Worm (Caenorhabditis elegans): ENCODE results near the gene znf-207.

znf-207 gene

ce11 chrIV:11304970-11305369 lies 5.8 kb upstream of the znf-207 start:
- no peak for TF ChIP-seq fos-1 (tag; optimal IDR thresholded peaks at IDR 0.05)
- no peak for TF ChIP-seq lin-39 (tag; optimal IDR thresholded peaks at IDR 0.05)

- TF ChIP-seq unc-39 (tag; optimal IDR thresholded peaks at IDR 0.05) = no peak
- no peak for TF ChIP-seq nhr-11 (tag; optimal IDR thresholded peaks at IDR 0.05)
- TF ChIP-seq R02D3.7 (tag; optimal IDR thresholded peaks at IDR 0.05) = no peak
- no peak for TF ChIP-seq F10B5.3 (tag; optimal IDR thresholded peaks at IDR 0.05)
- peak; percentile 35 for TF ChIP-seq pqm-1 (tag; optimal IDR thresholded peaks at IDR 0.05)
- TF ChIP-seq mxl-3 (GFP tag; optimal IDR thresholded peaks at IDR 0.05) = peak; percentile 29
- peak; percentile 58 for TF ChIP-seq dve-1 (tag; optimal IDR thresholded peaks at IDR 0.05; ENCODE audit: insufficient read depth)
- TF ChIP-seq hlh-30 (tag; optimal IDR thresholded peaks at IDR 0.05; ENCODE audit: insufficient read depth) = peak; percentile 14
- no peak for TF ChIP-seq madf-9 (GFP tag; conservative IDR thresholded peaks at IDR 0.05)
- TF ChIP-seq nhr-28 (tag; optimal IDR thresholded peaks at IDR 0.05) = peak; percentile 43
- no peak for TF ChIP-seq zfp-3 (GFP tag; conservative IDR thresholded peaks at IDR 0.05)
- TF ChIP-seq set-16 (GFP tag; IDR thresholded peaks at IDR 0.05) = no peak
- TF ChIP-seq dmd-8 (GFP tag; IDR thresholded peaks at IDR 0.05) = no peak
- TF ChIP-seq nhr-76 (tag; optimal IDR thresholded peaks at IDR 0.05) = no peak
- TF ChIP-seq pha-4 (GFP tag; IDR thresholded peaks at IDR 0.05) = no peak
- TF ChIP-seq pha-4 (tag; optimal IDR thresholded peaks at IDR 0.05) = no peak
- no peak for TF ChIP-seq nhr-6 (tag; optimal IDR thresholded peaks at IDR 0.05)
- TF ChIP-seq nhr-77 (tag; optimal IDR thresholded peaks at IDR 0.05) = peak; percentile 45
- no peak for TF ChIP-seq ceh-32 (tag; optimal IDR thresholded peaks at IDR 0.05; ENCODE audit: poor library complexity)
- TF ChIP-seq lir-3 (tag; optimal IDR thresholded peaks at IDR 0.05) = no peak
- TF ChIP-seq nhr-10 (tag; optimal IDR thresholded peaks at IDR 0.05) = no peak
- 0 out of 2 replicates have a peak, but pooled peaks have one; percentile 25 for TF ChIP-seq dmd-6 (GFP tag; IDR thresholded peaks at IDR 0.05)
- peak; percentile 10 for TF ChIP-seq hlh-11 (tag; optimal IDR thresholded peaks at IDR 0.05)
- TF ChIP-seq php-3 (GFP tag; IDR thresholded peaks at IDR 0.05) = peak; percentile 95
- no peak for TF ChIP-seq spr-3 (GFP tag; optimal IDR thresholded peaks at IDR 0.05)
- TF ChIP-seq daf-16 (GFP tag; optimal IDR thresholded peaks at IDR 0.05) = no peak
- peak; percentile 39 for TF ChIP-seq daf-16 (tag; optimal IDR thresholded peaks at IDR 0.05)
- no peak for TF ChIP-seq nhr-48 (tag; optimal IDR thresholded peaks at IDR 0.05)
- no peak for TF ChIP-seq ZK337.2 (GFP tag; IDR thresholded peaks at IDR 0.05)
- no peak for TF ChIP-seq aha-1 (tag)
- no peak for TF ChIP-seq mdl-1 (tag; optimal IDR thresholded peaks at IDR 0.05)
Observed at ce11 chrIV:11306548-11306947, 4.2 kb upstream of the znf-207 start, which contains the start of gene B0035.13. Gene B0035.13, minus strand, starts transcription at chrIV:11306720.

- peak in 1 of 2 experiments; percentile 4 for TF ChIP-seq unc-62 (GFP tag; optimal IDR thresholded peaks at IDR 0.05 in 1 of 2)
- no peak for TF ChIP-seq unc-62 (tag; optimal IDR thresholded peaks at IDR 0.05)
- peak; percentile 72 for TF ChIP-seq nhr-6 (tag; optimal IDR thresholded peaks at IDR 0.05)
- peak in 1 of 2 experiments; percentile 51 for TF ChIP-seq lsy-2 (tag; optimal IDR thresholded peaks at IDR 0.05)
- peak; percentile 10 for TF ChIP-seq F10B5.3 (tag; optimal IDR thresholded peaks at IDR 0.05)
- TF ChIP-seq tra-1 (GFP tag; IDR thresholded peaks at IDR 0.05) = no peak
- peak; percentile 16 for TF ChIP-seq aha-1 (tag)
- no peak for TF ChIP-seq hif-1 (tag; optimal IDR thresholded peaks at IDR 0.05)
- peak; percentile 54 for TF ChIP-seq mes-2 (tag; optimal IDR thresholded peaks at IDR 0.05; ENCODE audit: poor library complexity, severe bottlenecking)
Observed at ce11 chrIV:11307770-11308169, 3.0 kb upstream of the znf-207 start.
